Fruit fly (Drosophila melanogaster) whole organism, adult: ENCODE results near the gene Ctr1B.

Experiments used
- Mnt ChIP-seq: fragments of 200-800 bp; sonication (Bioruptor generic); optimal IDR thresholded peaks from 2 replicates; lab custom pipeline; 2016; ENCODE audit warnings: missing biosample characterization, mild to moderate bottlenecking, missing genetic modification characterization
- tj ChIP-seq: fragments of 200-800 bp; sonication (Bioruptor generic); optimal IDR thresholded peaks from 3 replicates; lab custom pipeline; 2017; ENCODE audit warnings: missing biosample characterization, mild to moderate bottlenecking, missing genetic modification characterization, moderate library complexity

DNA sequence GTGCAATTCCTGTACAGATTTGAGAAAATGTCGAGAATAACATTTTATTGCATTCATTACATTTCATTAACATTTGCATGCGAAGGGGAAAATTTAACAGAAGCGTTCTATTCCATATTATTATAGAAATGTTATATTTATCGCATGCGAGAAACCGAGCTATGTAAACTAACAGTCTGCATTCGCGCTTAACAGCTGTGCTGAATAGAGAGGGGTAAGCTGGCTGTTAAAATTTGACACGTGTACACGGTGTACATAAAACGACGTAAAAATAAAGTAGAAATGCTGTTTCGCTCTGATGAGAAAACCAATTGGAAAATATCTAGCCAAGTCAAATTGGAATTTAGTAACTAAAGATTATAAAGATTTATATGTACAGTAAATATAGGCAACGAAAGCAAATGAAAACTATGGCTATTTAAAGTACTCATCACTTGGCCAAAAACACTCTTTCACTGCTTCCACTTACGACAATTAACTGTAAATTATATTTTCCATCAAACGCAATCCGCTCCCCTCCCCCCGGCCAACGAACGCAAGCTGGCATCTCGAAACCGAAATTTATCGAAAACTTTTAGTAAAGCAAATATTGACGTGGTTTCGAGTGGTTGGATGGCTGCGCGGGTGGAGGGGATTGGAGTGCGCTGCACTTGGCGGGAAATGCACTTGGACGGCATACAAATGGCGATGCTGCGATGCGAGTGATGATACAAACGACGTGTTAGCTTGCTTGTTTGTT lies 11.1 kb upstream of the Ctr1B start:
- no peak for TF ChIP-seq tj
- no peak for TF ChIP-seq Mnt (GFP tag; lab: Kevin White, UChicago)
